Fruit fly (Drosophila melanogaster): ENCODE results near the gene CG18636.

dm6 chr2L:14802034-14802433 lies 17.6 kb upstream of the CG18636 start, which contains the start of gene CG33308:
- no peak for TF ChIP-seq CG8301 (tag; optimal IDR thresholded peaks at IDR 0.05)
- TF ChIP-seq CG14655 (GFP tag; optimal IDR thresholded peaks at IDR 0.05): no peak
- no peak for TF ChIP-seq Pif1B (GFP tag; optimal IDR thresholded peaks at IDR 0.05)
- no peak for TF ChIP-seq CG9948 (tag; optimal IDR thresholded peaks at IDR 0.05)
- no peak for TF ChIP-seq CG34367 (tag; optimal IDR thresholded peaks at IDR 0.05)
- TF ChIP-seq D1 (tag; optimal IDR thresholded peaks at IDR 0.05): no peak
- TF ChIP-seq rn (GFP tag; IDR thresholded peaks at IDR 0.05): no peak

All from whole organism, pupa.